Worm (Caenorhabditis elegans) whole organism, L1 larva: ENCODE results near the gene drd-5.

Experiments
- C16A3.4 ChIP-seq: fragments of 150-350 bp; optimal IDR thresholded peaks from 2 replicates; lab custom pipeline; 2014; ENCODE audit warnings: missing biosample characterization, missing genetic modification characterization
- C34B4.2 ChIP-seq: sonication (generic microtip); optimal IDR thresholded peaks from 2 replicates; lab custom pipeline; 2017; ENCODE audit warnings: mild to moderate bottlenecking, missing genetic modification characterization, missing compliant biosample characterization
- F16B12.6 ChIP-seq: fragments of 150-350 bp; optimal IDR thresholded peaks from 2 replicates; lab custom pipeline; 2014; ENCODE audit warnings: missing biosample characterization, missing genetic modification characterization
- Y116A8C.19 ChIP-seq: sonication (generic microtip); optimal IDR thresholded peaks from 2 replicates; lab custom pipeline; 2016; ENCODE audit warnings: missing compliant biosample characterization, missing genetic modification characterization, borderline replicate concordance
- aha-1 ChIP-seq: fragments of 150-350 bp; optimal IDR thresholded peaks from 2 replicates; lab custom pipeline; 2014; ENCODE audit warnings: missing biosample characterization, missing genetic modification characterization
- aly-2 ChIP-seq: fragments of 150-350 bp; optimal IDR thresholded peaks from 2 replicates; lab custom pipeline; 2014; ENCODE audit warnings: missing biosample characterization, missing genetic modification characterization
- ceh-63 ChIP-seq: fragments of 200-800 bp; sonication (Bioruptor generic); optimal IDR thresholded peaks from 2 replicates; lab custom pipeline; 2018; ENCODE audit warnings: mild to moderate bottlenecking, missing genetic modification characterization, missing compliant biosample characterization
- ceh-8 ChIP-seq: fragments of 200-800 bp; sonication (Bioruptor generic); optimal IDR thresholded peaks from 2 replicates; lab custom pipeline; 2018; ENCODE audit warnings: mild to moderate bottlenecking, missing genetic modification characterization, moderate library complexity, missing compliant biosample characterization
- ceh-82 ChIP-seq, 3 experiments: fragments of 150-350 bp in 1 of 3; sonication (generic microtip) in 2 of 3; optimal IDR thresholded peaks; 2 replicates each; lab custom pipeline; 2014 to 2017; ENCODE audit warnings: missing biosample characterization in 3 of 3, missing genetic modification characterization in 3 of 3
- efl-1 ChIP-seq, 4 experiments: fragments of 150-350 bp; optimal IDR thresholded peaks in 3 of 4; peaks in 1 of 4; 1 replicate in 1 of 4; 2 replicates in 3 of 4; lab custom pipeline; 2014; ENCODE audit warnings: missing biosample characterization in 2 of 4, missing genetic modification characterization in 2 of 4, missing genetic modification reagents in 2 of 4
- efl-3 ChIP-seq: fragments of 200-800 bp; sonication (Bioruptor generic); optimal IDR thresholded peaks from 2 replicates; lab custom pipeline; 2018; ENCODE audit warnings: mild to moderate bottlenecking, missing genetic modification characterization, missing compliant biosample characterization
- egl-13 ChIP-seq: sonication (generic microtip); optimal IDR thresholded peaks from 2 replicates; lab custom pipeline; 2016; ENCODE audit warnings: missing genotype, missing genetic modification reagents, missing genetic modification characterization, missing compliant biosample characterization
- egl-27 ChIP-seq, 2 experiments: fragments of 150-350 bp in 1 of 2; sonication (generic microtip); optimal IDR thresholded peaks; 3 replicates each; lab custom pipeline; 2017 to 2018; ENCODE audit warnings: missing biosample characterization in 2 of 2, missing genetic modification characterization in 2 of 2, missing genetic modification reagents in 2 of 2
- elt-2 ChIP-seq: sonication (generic microtip); optimal IDR thresholded peaks from 2 replicates; lab custom pipeline; 2016; ENCODE audit warnings: missing genetic modification characterization, mild to moderate bottlenecking, inconsistent platforms, missing compliant biosample characterization, missing genetic modification reagents
- elt-3 ChIP-seq, 6 experiments: fragments of 150-350 bp in 1 of 6; sonication (generic microtip); optimal IDR thresholded peaks; 2 replicates each; lab custom pipeline; 2017 to 2018; ENCODE audit warnings: missing biosample characterization in 6 of 6, missing genetic modification characterization in 6 of 6, inconsistent platforms in 1 of 6
- ets-5 ChIP-seq: fragments of 200-800 bp; sonication (Bioruptor generic); IDR thresholded peaks from 2 replicates; pipeline ENCODE4 v1.3.6; 2022; ENCODE audit warnings: missing genetic modification characterization, missing compliant biosample characterization
- fkh-4 ChIP-seq: sonication (generic microtip); optimal IDR thresholded peaks from 2 replicates; lab custom pipeline; 2016; ENCODE audit warnings: missing compliant biosample characterization, missing genetic modification characterization, borderline replicate concordance
- fkh-8 ChIP-seq: sonication (generic microtip); optimal IDR thresholded peaks from 2 replicates; lab custom pipeline; 2016; ENCODE audit warnings: mild to moderate bottlenecking, missing genetic modification characterization, missing compliant biosample characterization
- lin-14 ChIP-seq: fragments of 200-800 bp; sonication (Bioruptor generic); optimal IDR thresholded peaks from 2 replicates; lab custom pipeline; 2018; ENCODE audit warnings: mild to moderate bottlenecking, missing genetic modification characterization, moderate library complexity, missing compliant biosample characterization
- lin-35 ChIP-seq, 2 experiments: fragments of 150-350 bp; optimal IDR thresholded peaks; 2 replicates each; lab custom pipeline; 2014; ENCODE audit warnings: missing biosample characterization in 2 of 2, missing genetic modification characterization in 2 of 2, missing genetic modification reagents in 2 of 2
- lin-39 ChIP-seq: fragments of 150-350 bp; optimal IDR thresholded peaks from 2 replicates; lab custom pipeline; 2014; ENCODE audit warnings: missing biosample characterization, missing genetic modification reagents, missing genetic modification characterization
- lsy-2 ChIP-seq, 2 experiments: fragments of 150-350 bp; optimal IDR thresholded peaks; 2 replicates each; lab custom pipeline; 2014; ENCODE audit warnings: missing biosample characterization in 2 of 2, missing genetic modification characterization in 2 of 2
- mab-9 ChIP-seq: fragments of 200-800 bp; sonication (Bioruptor generic); IDR thresholded peaks from 2 replicates; pipeline ENCODE4 v1.3.6; 2022; ENCODE audit warnings: missing genetic modification reagents, missing genetic modification characterization, missing compliant biosample characterization
- mef-2 ChIP-seq: fragments of 150-350 bp; optimal IDR thresholded peaks from 2 replicates; lab custom pipeline; 2014; ENCODE audit warnings: missing biosample characterization, missing genetic modification characterization
- mep-1 ChIP-seq: fragments of 150-350 bp; optimal IDR thresholded peaks from 2 replicates; lab custom pipeline; 2014; ENCODE audit warnings: missing biosample characterization, missing genetic modification characterization
- nhr-12 ChIP-seq: sonication (generic microtip); optimal IDR thresholded peaks from 2 replicates; lab custom pipeline; 2017; ENCODE audit warnings: missing biosample characterization, missing genetic modification characterization
- nhr-19 ChIP-seq: fragments of 200-800 bp; sonication (Bioruptor generic); conservative IDR thresholded peaks from 2 replicates; pipeline ENCODE4 v1.3.6; 2022; ENCODE audit warnings: missing genetic modification characterization, missing compliant biosample characterization
- nhr-20 ChIP-seq: sonication (generic microtip); optimal IDR thresholded peaks from 2 replicates; lab custom pipeline; 2016; ENCODE audit warnings: mild to moderate bottlenecking, missing genetic modification characterization, missing compliant biosample characterization
- nhr-237 ChIP-seq: fragments of 150-350 bp; optimal IDR thresholded peaks from 2 replicates; lab custom pipeline; 2014; ENCODE audit warnings: missing biosample characterization, missing genetic modification characterization
- nhr-71 ChIP-seq: sonication (generic microtip); optimal IDR thresholded peaks from 2 replicates; lab custom pipeline; 2016; ENCODE audit warnings: mild to moderate bottlenecking, missing genetic modification characterization, moderate library complexity, missing compliant biosample characterization
- nhr-85 ChIP-seq: sonication (generic microtip); peaks from one replicate; lab custom pipeline; 2016; ENCODE audit warnings: missing genetic modification characterization, inconsistent platforms, missing compliant biosample characterization
- nhr-90 ChIP-seq: sonication (generic microtip); optimal IDR thresholded peaks from 2 replicates; lab custom pipeline; 2016; ENCODE audit warnings: mild to moderate bottlenecking, missing genetic modification characterization, missing compliant biosample characterization; ENCODE audit not compliant: poor library complexity
- pag-3 ChIP-seq: sonication (generic microtip); optimal IDR thresholded peaks from 2 replicates; lab custom pipeline; 2017; ENCODE audit warnings: missing genetic modification characterization, mild to moderate bottlenecking, missing compliant biosample characterization, antibody characterized with exemption, borderline replicate concordance; ENCODE audit not compliant: insufficient read depth
- pax-3 ChIP-seq: fragments of 200-800 bp; sonication (Bioruptor generic); optimal IDR thresholded peaks from 2 replicates; lab custom pipeline; 2018; ENCODE audit warnings: mild to moderate bottlenecking, missing genetic modification characterization, moderate library complexity, missing compliant biosample characterization
- sptf-1 ChIP-seq: fragments of 150-350 bp; optimal IDR thresholded peaks from 2 replicates; lab custom pipeline; 2014; ENCODE audit warnings: missing biosample characterization, missing genetic modification characterization
- tlp-1 ChIP-seq: fragments of 150-350 bp; optimal IDR thresholded peaks from 2 replicates; lab custom pipeline; 2014; ENCODE audit warnings: missing biosample characterization, missing genetic modification characterization
- vab-15 ChIP-seq: sonication (generic microtip); optimal IDR thresholded peaks from 2 replicates; lab custom pipeline; 2017; ENCODE audit warnings: missing genotype, mild to moderate bottlenecking, missing genetic modification characterization, missing compliant biosample characterization
- xbp-1 ChIP-seq: sonication (generic microtip); optimal IDR thresholded peaks from 2 replicates; lab custom pipeline; 2016; ENCODE audit warnings: missing genetic modification characterization, missing compliant biosample characterization
- zag-1 ChIP-seq: fragments of 150-350 bp; optimal IDR thresholded peaks from 2 replicates; lab custom pipeline; 2014; ENCODE audit warnings: missing biosample characterization, missing genetic modification characterization
- ztf-4 ChIP-seq: fragments of 150-350 bp; optimal IDR thresholded peaks from 2 replicates; lab custom pipeline; 2014; ENCODE audit warnings: missing biosample characterization, missing genetic modification characterization

drd-5 gene

DNA sequence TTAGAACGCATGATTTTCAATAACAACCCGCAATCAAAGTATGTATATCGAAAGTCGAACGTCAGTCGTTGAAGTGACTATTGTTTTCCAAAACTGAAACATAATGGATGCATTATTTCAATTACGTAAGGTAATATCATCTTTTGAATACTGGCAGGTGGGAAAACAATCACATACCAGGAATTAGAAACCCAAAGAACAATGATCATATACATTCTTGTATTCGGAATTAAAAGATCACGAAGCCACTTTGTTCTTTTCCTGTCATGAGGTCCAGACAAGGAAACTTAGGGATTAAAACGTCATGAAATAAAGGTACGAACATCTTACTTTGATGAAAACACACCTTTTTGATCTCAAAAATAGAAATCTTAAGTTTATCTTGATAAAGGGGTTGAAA is 16.2 kb upstream of the drd-5 start (continued):
- TF ChIP-seq sptf-1 (tag; lab: Kevin White, UChicago) (no peak), lin-14 (GFP tag; lab: Kevin White, UChicago) (no peak), xbp-1 (tag; lab: Kevin White, UChicago) (no peak), lin-35 (GFP tag; optimal IDR thresholded peaks at IDR 0.05; lab: Kevin White, UChicago) (no peak)

DNA sequence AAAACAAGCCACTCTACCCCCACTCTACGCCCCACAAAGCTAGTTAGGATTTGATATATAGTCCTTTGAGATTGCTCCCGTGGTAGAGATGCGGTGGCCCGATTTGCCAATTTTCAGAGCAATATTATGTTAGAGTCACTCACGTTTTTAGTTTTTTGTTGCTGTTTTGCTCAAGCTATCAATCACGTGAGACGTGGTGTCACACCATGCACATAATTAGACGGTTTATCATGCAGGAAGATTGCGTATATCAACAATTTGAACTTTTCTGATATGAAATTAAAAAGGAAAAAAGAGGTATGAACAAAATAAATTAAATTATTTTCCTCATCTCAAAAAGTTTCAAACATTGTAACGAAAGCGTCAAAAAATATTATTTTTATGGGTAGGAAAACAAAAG is 10.2 kb upstream of the drd-5 start:
- TF ChIP-seq C16A3.4 (tag; lab: Kevin White, UChicago) (no peak), mep-1 (no peak), elt-2 (peak; percentile 73), ceh-63 (GFP tag; lab: Kevin White, UChicago) (no peak), nhr-19 (GFP tag; lab: Robert Waterston, UW) (no peak), vab-15 (tag; lab: Kevin White, UChicago) (no peak), egl-27 (tag; optimal IDR thresholded peaks at IDR 0.05; lab: Kevin White, UChicago) (no peak), aha-1 (tag; lab: Kevin White, UChicago) (no peak), nhr-20 (peak; percentile 11), C34B4.2 (tag; lab: Kevin White, UChicago) (no peak), fkh-8 (tag; lab: Kevin White, UChicago) (peak; percentile 19), lin-14 (GFP tag; lab: Kevin White, UChicago) (no peak), nhr-90 (tag; lab: Kevin White, UChicago) (no peak), ets-5 (GFP tag; lab: Robert Waterston, UW) (no peak), mef-2 (tag; lab: Kevin White, UChicago) (no peak), Y116A8C.19 (no peak), pax-3 (tag; lab: Kevin White, UChicago) (no peak), elt-3 (tag; optimal IDR thresholded peaks at IDR 0.05; lab: Kevin White, UChicago) (no peak), lin-39 (tag; lab: Kevin White, UChicago) (no peak), nhr-71 (tag; lab: Kevin White, UChicago) (peak; percentile 39), lin-35 (GFP tag; optimal IDR thresholded peaks at IDR 0.05; lab: Kevin White, UChicago) (peak in 1 of 2 experiments; percentile 20), efl-3 (no peak), ztf-4 (tag; lab: Kevin White, UChicago) (no peak), tlp-1 (tag; lab: Kevin White, UChicago) (no peak), nhr-12 (no peak), aly-2 (tag; lab: Kevin White, UChicago) (no peak), lsy-2 (tag; optimal IDR thresholded peaks at IDR 0.05; lab: Kevin White, UChicago) (no peak), nhr-85 (no peak), fkh-4 (tag; lab: Kevin White, UChicago) (no peak), ceh-8 (GFP tag; lab: Kevin White, UChicago) (peak; percentile 18), pag-3 (no peak), nhr-237 (no peak), ceh-82 (tag; optimal IDR thresholded peaks at IDR 0.05; lab: Kevin White, UChicago) (no peak), xbp-1 (tag; lab: Kevin White, UChicago) (no peak), mab-9 (GFP tag; lab: Robert Waterston, UW) (no peak)

- TF ChIP-seq elt-2 (peak; percentile 69), ceh-63 (GFP tag; lab: Kevin White, UChicago) (no peak), C16A3.4 (tag; lab: Kevin White, UChicago) (no peak), zag-1 (tag; lab: Kevin White, UChicago) (no peak), C34B4.2 (tag; lab: Kevin White, UChicago) (no peak), efl-1 (optimal IDR thresholded peaks at IDR 0.05; lab: Kevin White, UChicago) (no peak), efl-1 (GFP tag; optimal IDR thresholded peaks at IDR 0.05 in 1 of 2; lab: Kevin White, UChicago) (peak in 1 of 2 experiments; percentile 24), lin-35 (GFP tag; optimal IDR thresholded peaks at IDR 0.05; lab: Kevin White, UChicago) (peak in 1 of 2 experiments; percentile 10), nhr-71 (tag; lab: Kevin White, UChicago) (no peak), F16B12.6 (no peak), nhr-20 (no peak), egl-13 (no peak)
- TF ChIP-seq, all 84 proteins: peak for 3
Observed at ce11 chrX:8355350-8355749, 9.2 kb upstream of the drd-5 start.
